Worm (Caenorhabditis elegans) whole organism, L4 larva: ENCODE measurements around the gene F54B3.1.
"Not testable (repeated sequence)": the region's sequence is repeated elsewhere in the genome, so short reads cannot be mapped to it uniquely, and the experiment has no call there.

Source experiments
- F26F4.8 ChIP-seq: fragments of 200-800 bp; sonication (Bioruptor generic); conservative IDR thresholded peaks from 2 replicates; pipeline ENCODE4 v1.3.6; 2022; ENCODE audit warnings: missing genetic modification characterization, missing compliant biosample characterization
- T26A8.4 ChIP-seq: fragments of 200-800 bp; sonication (Bioruptor generic); IDR thresholded peaks from 2 replicates; pipeline ENCODE4 v1.3.6; 2022; ENCODE audit warnings: missing genetic modification characterization, missing compliant biosample characterization
- Y48G9A.11 ChIP-seq: fragments of 200-800 bp; sonication (Bioruptor generic); IDR thresholded peaks from 2 replicates; pipeline ENCODE4 v1.3.6; 2022; ENCODE audit warnings: missing genetic modification reagents, missing genetic modification characterization, missing compliant biosample characterization
- aha-1 ChIP-seq: fragments of 150-350 bp; peaks from one replicate; lab custom pipeline; 2014; ENCODE audit warnings: missing biosample characterization, missing genetic modification characterization
- arid-1 ChIP-seq: fragments of 200-800 bp; sonication (Bioruptor generic); conservative IDR thresholded peaks from 2 replicates; pipeline ENCODE4 v1.3.6; 2022; ENCODE audit warnings: missing genetic modification reagents, missing genetic modification characterization, missing compliant biosample characterization
- ceh-32 ChIP-seq: sonication (generic microtip); optimal IDR thresholded peaks from 2 replicates; lab custom pipeline; 2016; ENCODE audit warnings: mild to moderate bottlenecking, missing genetic modification characterization, missing compliant biosample characterization; ENCODE audit not compliant: poor library complexity
- ctbp-1 ChIP-seq: fragments of 200-800 bp; sonication (Bioruptor generic); IDR thresholded peaks from 2 replicates; pipeline ENCODE4 v1.3.6; 2022; ENCODE audit warnings: missing genetic modification reagents, missing genetic modification characterization, missing compliant biosample characterization
- daf-12 ChIP-seq: fragments of 150-350 bp; optimal IDR thresholded peaks from 2 replicates; lab custom pipeline; 2014; ENCODE audit warnings: missing biosample characterization, missing genetic modification reagents, missing genetic modification characterization
- daf-16 ChIP-seq, 3 experiments: sonication (generic microtip); optimal IDR thresholded peaks; 2 replicates each; lab custom pipeline; 2016 to 2017; ENCODE audit warnings: missing genetic modification characterization in 3 of 3, missing genetic modification reagents in 3 of 3, mild to moderate bottlenecking in 2 of 3, missing compliant biosample characterization in 2 of 3, missing biosample characterization in 1 of 3, moderate library complexity in 1 of 3
- daf-19 ChIP-seq: fragments of 200-800 bp; sonication (Bioruptor generic); conservative IDR thresholded peaks from 2 replicates; pipeline ENCODE4 v1.3.6; 2022; ENCODE audit warnings: missing genetic modification characterization, missing compliant biosample characterization
- duxl-1 ChIP-seq: sonication (generic microtip); optimal IDR thresholded peaks from 2 replicates; lab custom pipeline; 2016; ENCODE audit warnings: mild to moderate bottlenecking, missing genetic modification characterization, moderate library complexity, missing compliant biosample characterization; ENCODE audit not compliant: poor library complexity
- egl-27 ChIP-seq: sonication (generic microtip); optimal IDR thresholded peaks from 3 replicates; lab custom pipeline; 2017; ENCODE audit warnings: missing biosample characterization, missing genetic modification reagents, missing genetic modification characterization
- egl-43 ChIP-seq: fragments of 200-800 bp; sonication (Bioruptor generic); IDR thresholded peaks from 2 replicates; pipeline ENCODE4 v1.3.6; 2022; ENCODE audit warnings: missing genetic modification reagents, missing genetic modification characterization, missing compliant biosample characterization
- fkh-10 ChIP-seq: fragments of 150-350 bp; optimal IDR thresholded peaks from 2 replicates; lab custom pipeline; 2014; ENCODE audit warnings: missing biosample characterization, missing genetic modification reagents, missing genetic modification characterization
- hlh-30 ChIP-seq: sonication (generic microtip); optimal IDR thresholded peaks from 2 replicates; lab custom pipeline; 2017; ENCODE audit warnings: antibody characterized with exemption, mild to moderate bottlenecking, missing genetic modification characterization, missing compliant biosample characterization; ENCODE audit not compliant: insufficient read depth
- hmg-1.1 ChIP-seq: fragments of 200-800 bp; sonication (Bioruptor generic); IDR thresholded peaks from 2 replicates; pipeline ENCODE4 v1.3.6; 2022; ENCODE audit warnings: missing genetic modification reagents, missing genetic modification characterization, missing compliant biosample characterization
- lim-7 ChIP-seq: fragments of 200-800 bp; sonication (Bioruptor generic); IDR thresholded peaks from 2 replicates; pipeline ENCODE4 v1.3.6; 2022; ENCODE audit warnings: missing genetic modification characterization, missing compliant biosample characterization
- lin-1 ChIP-seq: fragments of 200-800 bp; sonication (Bioruptor generic); IDR thresholded peaks from 2 replicates; pipeline ENCODE4 v1.3.6; 2022; ENCODE audit warnings: missing genetic modification reagents, missing genetic modification characterization, missing compliant biosample characterization
- madf-5 ChIP-seq, 2 experiments: fragments of 200-800 bp; sonication (Bioruptor generic); IDR thresholded peaks; 2 replicates each; pipeline ENCODE4 v1.3.6; 2022; ENCODE audit warnings: missing compliant biosample characterization in 2 of 2, missing genetic modification characterization in 2 of 2
- madf-9 ChIP-seq: fragments of 200-800 bp; sonication (Bioruptor generic); conservative IDR thresholded peaks from 2 replicates; pipeline ENCODE4 v1.3.6; 2022; ENCODE audit warnings: missing genetic modification reagents, missing genetic modification characterization, missing compliant biosample characterization
- mes-2 ChIP-seq: sonication (generic microtip); optimal IDR thresholded peaks from 2 replicates; lab custom pipeline; 2016; ENCODE audit warnings: missing genotype, mild to moderate bottlenecking, missing genetic modification characterization, missing compliant biosample characterization; ENCODE audit not compliant: poor library complexity, severe bottlenecking
- nhr-28 ChIP-seq: fragments of 150-350 bp; optimal IDR thresholded peaks from 2 replicates; lab custom pipeline; 2014; ENCODE audit warnings: missing biosample characterization, missing genetic modification characterization
- nhr-6 ChIP-seq: fragments of 150-350 bp; optimal IDR thresholded peaks from 2 replicates; lab custom pipeline; 2014; ENCODE audit warnings: missing biosample characterization, missing genetic modification characterization
- pha-4 ChIP-seq, 2 experiments: fragments of 150-350 bp in 1 of 2; fragments of 200-800 bp in 1 of 2; sonication (Bioruptor generic) in 1 of 2; IDR thresholded peaks in 1 of 2; optimal IDR thresholded peaks in 1 of 2; 2 replicates each; pipeline versions ENCODE4 v1.3.6 to Lab custom; 2014 to 2022; ENCODE audit warnings: missing genetic modification characterization in 2 of 2, missing genetic modification reagents in 2 of 2, missing biosample characterization in 1 of 2, missing compliant biosample characterization in 1 of 2
- php-3 ChIP-seq: fragments of 200-800 bp; sonication (Bioruptor generic); IDR thresholded peaks from 2 replicates; pipeline ENCODE4 v1.3.6; 2022; ENCODE audit warnings: missing genetic modification reagents, missing genetic modification characterization, missing compliant biosample characterization
- pqm-1 ChIP-seq: sonication (generic microtip); optimal IDR thresholded peaks from 2 replicates; lab custom pipeline; 2017; ENCODE audit warnings: missing biosample characterization, missing genetic modification characterization
- rbr-2 ChIP-seq: sonication (generic microtip); optimal IDR thresholded peaks from 2 replicates; lab custom pipeline; 2016; ENCODE audit warnings: missing genotype, missing genetic modification characterization, missing compliant biosample characterization
- saeg-2 ChIP-seq: fragments of 200-800 bp; sonication (Bioruptor generic); IDR thresholded peaks from 2 replicates; pipeline ENCODE4 v1.3.6; 2022; ENCODE audit warnings: missing genetic modification reagents, missing genetic modification characterization, missing compliant biosample characterization
- snpc-4 ChIP-seq: fragments of 150-350 bp; optimal IDR thresholded peaks from 2 replicates; lab custom pipeline; 2014; ENCODE audit warnings: missing biosample characterization, missing genetic modification characterization
- tra-1 ChIP-seq: fragments of 200-800 bp; sonication (Bioruptor generic); IDR thresholded peaks from 2 replicates; pipeline ENCODE4 v1.3.6; 2022; ENCODE audit warnings: missing genetic modification reagents, missing genetic modification characterization, missing compliant biosample characterization
- unc-62 ChIP-seq, 3 experiments: fragments of 150-350 bp in 1 of 3; sonication (generic microtip); optimal IDR thresholded peaks in 2 of 3; peaks in 1 of 3; 1 replicate in 1 of 3; 2 replicates in 2 of 3; lab custom pipeline; 2014 to 2017; ENCODE audit warnings: missing biosample characterization in 3 of 3, missing genetic modification characterization in 3 of 3, missing genetic modification reagents in 3 of 3, missing genotype in 1 of 3
- vab-7 ChIP-seq: fragments of 200-800 bp; sonication (Bioruptor generic); IDR thresholded peaks from 2 replicates; pipeline ENCODE4 v1.3.6; 2022; ENCODE audit warnings: missing genetic modification reagents, missing genetic modification characterization, missing compliant biosample characterization

The F54B3.1 gene

ce11 chrII:10303663-10304115 lies 52.6 kb downstream of the F54B3.1 start, which contains the start of gene vha-9 (continued):
- TF ChIP-seq daf-16 (GFP tag; optimal IDR thresholded peaks at IDR 0.05; lab: Kevin White, UChicago) (no peak), daf-16 (tag; optimal IDR thresholded peaks at IDR 0.05; lab: Kevin White, UChicago) (peak; percentile 56), pha-4 (GFP tag; IDR thresholded peaks at IDR 0.05; lab: Robert Waterston, UW) (0 out of 2 replicates have a peak, but pooled peaks have one; percentile 46), pha-4 (tag; optimal IDR thresholded peaks at IDR 0.05; lab: Kevin White, UChicago) (no peak), fkh-10 (GFP tag; lab: Kevin White, UChicago) (peak; percentile 33), unc-62 (GFP tag; optimal IDR thresholded peaks at IDR 0.05 in 1 of 2; lab: Kevin White, UChicago) (peak in 1 of 2 experiments; percentile 15), unc-62 (tag; optimal IDR thresholded peaks at IDR 0.05; lab: Kevin White, UChicago) (no peak), rbr-2 (peak; percentile 51), hmg-1.1 (peak; percentile 10; the same call in 1 of the 2 replicates), hlh-30 (tag; lab: Kevin White, UChicago) (peak; percentile 64), daf-19 (GFP tag; lab: Robert Waterston, UW) (peak; percentile 70; the same call in 1 of the 2 replicates)

- TF ChIP-seq F26F4.8 (GFP tag; lab: Robert Waterston, UW) (peak; percentile 64; the same call in 1 of the 2 replicates), T26A8.4 (GFP tag; lab: Robert Waterston, UW) (peak; percentile 79), vab-7 (peak; percentile 59; the same call in 1 of the 2 replicates), madf-9 (GFP tag; lab: Robert Waterston, UW) (peak; percentile 51), ctbp-1 (GFP tag; lab: Robert Waterston, UW) (0 out of 2 replicates have a peak, but pooled peaks have one; percentile 28), daf-16 (GFP tag; optimal IDR thresholded peaks at IDR 0.05; lab: Kevin White, UChicago) (peak in 1 of 2 experiments; percentile 26), madf-5 (GFP tag; IDR thresholded peaks at IDR 0.05; lab: Robert Waterston, UW) (0 out of 4 replicates have a peak, but pooled peaks of 1 of the 2 experiments have one; percentile 40), aha-1 (peak; percentile 51), lim-7 (GFP tag; lab: Robert Waterston, UW) (peak; percentile 70; the same call in 1 of the 2 replicates), Y48G9A.11 (0 out of 2 replicates have a peak, but pooled peaks have one; percentile 22), php-3 (GFP tag; lab: Robert Waterston, UW) (0 out of 2 replicates have a peak, but pooled peaks have one; percentile 40), egl-43 (peak; percentile 88), tra-1 (GFP tag; lab: Robert Waterston, UW) (0 out of 2 replicates have a peak, but pooled peaks have one; percentile 9), hmg-1.1 (peak; percentile 24; the same call in 1 of the 2 replicates), saeg-2 (peak; percentile 18; the same call in 1 of the 2 replicates), arid-1 (GFP tag; lab: Robert Waterston, UW) (peak; percentile 73), mes-2 (tag; lab: Kevin White, UChicago) (peak; percentile 46), lin-1 (GFP tag; lab: Robert Waterston, UW) (0 out of 2 replicates have a peak, but pooled peaks have one; percentile 8)
- not testable (repeated sequence) for TF ChIP-seq daf-16 (tag; optimal IDR thresholded peaks at IDR 0.05; lab: Kevin White, UChicago)
These were observed 53.7 kb downstream of the F54B3.1 start for ce11 chrII:10304736-10305135.

- TF ChIP-seq duxl-1 (tag; lab: Kevin White, UChicago) (no peak), F26F4.8 (GFP tag; lab: Robert Waterston, UW) (no peak), egl-27 (tag; lab: Kevin White, UChicago) (no peak), mes-2 (tag; lab: Kevin White, UChicago) (no peak), daf-19 (GFP tag; lab: Robert Waterston, UW) (no peak), pqm-1 (tag; lab: Kevin White, UChicago) (no peak)
These were observed 57.7 kb downstream of the F54B3.1 start, which contains the start of gene gcy-4 for ce11 chrII:10308726-10309125. TSS of gene gcy-4 (minus strand) at chrII:10308826.

ce11 chrII:10309337-10309736 lies 58.3 kb downstream of the F54B3.1 start, which contains the start of gene ZK970.8:
TSS of gene ZK970.8 (plus strand) at chrII:10309637.
- no peak for TF ChIP-seq daf-12 (tag; lab: Kevin White, UChicago)
- TF ChIP-seq nhr-28 (tag; lab: Kevin White, UChicago), result no peak
- TF ChIP-seq saeg-2, result no peak
- no peak for TF ChIP-seq lim-7 (GFP tag; lab: Robert Waterston, UW)
- TF ChIP-seq snpc-4 (tag; lab: Kevin White, UChicago), result no peak
- TF ChIP-seq nhr-6 (tag; lab: Kevin White, UChicago), result no peak
- TF ChIP-seq ceh-32 (tag; lab: Kevin White, UChicago), result no peak
- TF ChIP-seq, all 104 proteins: peak for 0
